Fruit fly (Drosophila melanogaster) whole organism, wandering third instar larva: ENCODE data around the gene CG13907.

Source experiments
- Abd-B ChIP-seq: fragments of >200 bp; optimal IDR thresholded peaks from 2 replicates; lab custom pipeline; 2017; ENCODE audit warnings: missing biosample characterization, missing genetic modification characterization
- Dif ChIP-seq: fragments of 200-275, 200-300 bp; sonication (Bioruptor generic); optimal IDR thresholded peaks from 2 replicates; lab custom pipeline; 2018; ENCODE audit warnings: missing biosample characterization, missing genetic modification characterization; ENCODE audit not compliant: partially characterized antibody
- Jra ChIP-seq: sonication (Bioruptor generic); optimal IDR thresholded peaks from 2 replicates; lab custom pipeline; 2016; ENCODE audit warnings: missing biosample characterization, missing genetic modification characterization
- Rel ChIP-seq, 2 experiments: fragments of 200-800 bp; sonication (Bioruptor generic) in 1 of 2; optimal IDR thresholded peaks; 2 replicates in 1 of 2; 3 replicates in 1 of 2; lab custom pipeline; 2016 to 2019; ENCODE audit warnings: mild to moderate bottlenecking in 2 of 2, missing biosample characterization in 2 of 2, missing genetic modification characterization in 2 of 2, moderate library complexity in 1 of 2
- Sp1 ChIP-seq: fragments of 200-800 bp; sonication (Bioruptor generic); optimal IDR thresholded peaks from 3 replicates; lab custom pipeline; 2019; ENCODE audit warnings: missing biosample characterization, mild to moderate bottlenecking, missing genetic modification characterization, moderate library complexity
- br ChIP-seq: fragments of 200-800 bp; sonication (Bioruptor generic); optimal IDR thresholded peaks from 2 replicates; lab custom pipeline; 2016; ENCODE audit warnings: missing biosample characterization, missing genetic modification characterization
- brk ChIP-seq: fragments of 200-800 bp; sonication (Bioruptor generic); optimal IDR thresholded peaks from 2 replicates; lab custom pipeline; 2016; ENCODE audit warnings: missing biosample characterization, mild to moderate bottlenecking, missing genetic modification characterization
- psq ChIP-seq: fragments of 200-800 bp; sonication (Bioruptor generic); optimal IDR thresholded peaks from 3 replicates; lab custom pipeline; 2017; ENCODE audit warnings: missing biosample characterization, mild to moderate bottlenecking, missing genetic modification characterization, moderate library complexity
- sage ChIP-seq: fragments of 200-800 bp; sonication (Bioruptor generic); optimal IDR thresholded peaks from 2 replicates; lab custom pipeline; 2016; ENCODE audit warnings: missing biosample characterization, mild to moderate bottlenecking, missing genetic modification characterization
- woc ChIP-seq: sonication (Bioruptor generic); optimal IDR thresholded peaks from 2 replicates; lab custom pipeline; 2016; ENCODE audit warnings: missing biosample characterization, mild to moderate bottlenecking, missing genetic modification characterization

- TF ChIP-seq Rel (GFP tag; optimal IDR thresholded peaks at IDR 0.05; lab: Kevin White, UChicago) (no peak), Rel (tag; optimal IDR thresholded peaks at IDR 0.05; lab: Kevin White, UChicago) (no peak), Dif (no peak), sage (GFP tag; lab: Kevin White, UChicago) (no peak), br (GFP tag; lab: Kevin White, UChicago) (no peak), psq (GFP tag; lab: Kevin White, UChicago) (no peak), brk (GFP tag; lab: Kevin White, UChicago) (no peak), Jra (GFP tag; lab: Kevin White, UChicago) (no peak), Sp1 (GFP tag; lab: Kevin White, UChicago) (no peak), Abd-B (GFP tag; lab: Kevin White, UChicago) (no peak), woc (no peak)
These were observed 3.9 kb upstream of the CG13907 start for dm6 chr3L:885624-886257.
